Fruit fly (Drosophila melanogaster): ENCODE results near the gene Mst36Fa.

Gene Mst36Fa

dm6 chr2L:18681903-18682302, 5.1 kb upstream of the Mst36Fa start, which contains the start of gene tos:
Gene tos, minus strand, starts transcription at chr2L:18682075.
- TF ChIP-seq esn (GFP tag; optimal IDR thresholded peaks at IDR 0.05) (peak; percentile 32), CG11902 (GFP tag; optimal IDR thresholded peaks at IDR 0.05) (no peak)

- TF ChIP-seq svp (GFP tag) = peak; percentile 82
- TF ChIP-seq Eip93F (GFP tag; optimal IDR thresholded peaks at IDR 0.05) = peak; percentile 21
- TF ChIP-seq CG3032 (tag; optimal IDR thresholded peaks at IDR 0.05) = peak; percentile 16
- TF ChIP-seq Sox15 (GFP tag; optimal IDR thresholded peaks at IDR 0.05) = peak; percentile 35
- TF ChIP-seq esn (GFP tag; optimal IDR thresholded peaks at IDR 0.05) = peak; percentile 79
- TF ChIP-seq CG15336 (GFP tag; IDR thresholded peaks at IDR 0.05) = no peak
- peak; percentile 19 for TF ChIP-seq cyc (GFP tag; optimal IDR thresholded peaks at IDR 0.05)
- TF ChIP-seq Eip78C (GFP tag) = peak; percentile 80
- TF ChIP-seq Ets21C (GFP tag; optimal IDR thresholded peaks at IDR 0.05) = no peak
- TF ChIP-seq net (GFP tag; optimal IDR thresholded peaks at IDR 0.05) = no peak
- TF ChIP-seq lz (GFP tag; optimal IDR thresholded peaks at IDR 0.05) = peak; percentile 54
- peak; percentile 39 for TF ChIP-seq CG8632 (GFP tag; optimal IDR thresholded peaks at IDR 0.05)
- TF ChIP-seq CG31627 (GFP tag; optimal IDR thresholded peaks at IDR 0.05) = peak; percentile 67
- TF ChIP-seq CG6163 (GFP tag; IDR thresholded peaks at IDR 0.05) = no peak
- no peak for TF ChIP-seq Gug (GFP tag; IDR thresholded peaks at IDR 0.05)
- peak; percentile 20 for TF ChIP-seq CG11902 (GFP tag; optimal IDR thresholded peaks at IDR 0.05)
These were observed 1.3 kb upstream of the Mst36Fa start for dm6 chr2L:18677910-18678639.

- TF ChIP-seq CG6854 (GFP tag; optimal IDR thresholded peaks at IDR 0.05) (no peak), dsx (GFP tag; optimal IDR thresholded peaks at IDR 0.05; ENCODE audit: poor library complexity, severe bottlenecking) (no peak), pdm3 (GFP tag; optimal IDR thresholded peaks at IDR 0.05) (no peak), CG32006 (GFP tag; optimal IDR thresholded peaks at IDR 0.05) (no peak), Met (GFP tag; optimal IDR thresholded peaks at IDR 0.05) (no peak), Sox15 (GFP tag; optimal IDR thresholded peaks at IDR 0.05) (no peak), CG11294 (GFP tag; IDR thresholded peaks at IDR 0.05) (no peak), topi (GFP tag; optimal IDR thresholded peaks at IDR 0.05) (no peak), achi (GFP tag; optimal IDR thresholded peaks at IDR 0.05) (no peak)
These were observed 1.8 kb downstream of the Mst36Fa start, which contains the start of gene Mst36Fb for dm6 chr2L:18674994-18675393. Gene Mst36Fb, minus strand, starts transcription at chr2L:18675094.

- no peak for TF ChIP-seq CG4318 (GFP tag; optimal IDR thresholded peaks at IDR 0.05)
- TF ChIP-seq svp (GFP tag) = no peak
These were observed 3.6 kb downstream of the Mst36Fa start, which contains the start of gene CG43339 for dm6 chr2L:18673185-18673584. Gene CG43339, minus strand, starts transcription at chr2L:18673285.

- TF ChIP-seq Sox14 (GFP tag; optimal IDR thresholded peaks at IDR 0.05) (no peak), Hr39 (GFP tag; optimal IDR thresholded peaks at IDR 0.05) (no peak), Smox (GFP tag; optimal IDR thresholded peaks at IDR 0.05) (no peak), topi (GFP tag; optimal IDR thresholded peaks at IDR 0.05) (no peak), CG1621 (tag; optimal IDR thresholded peaks at IDR 0.05) (no peak), CG8632 (GFP tag; optimal IDR thresholded peaks at IDR 0.05) (no peak), ss (GFP tag; optimal IDR thresholded peaks at IDR 0.05) (no peak), CG7368 (GFP tag; optimal IDR thresholded peaks at IDR 0.05) (no peak)
These were observed 5.7 kb downstream of the Mst36Fa start, which contains the start of gene CG43338 for dm6 chr2L:18671146-18671545. Gene CG43338, minus strand, starts transcription at chr2L:18671246.
